Worm (Caenorhabditis elegans): Measurements from ENCODE around the gene daf-37.

The daf-37 gene

DNA sequence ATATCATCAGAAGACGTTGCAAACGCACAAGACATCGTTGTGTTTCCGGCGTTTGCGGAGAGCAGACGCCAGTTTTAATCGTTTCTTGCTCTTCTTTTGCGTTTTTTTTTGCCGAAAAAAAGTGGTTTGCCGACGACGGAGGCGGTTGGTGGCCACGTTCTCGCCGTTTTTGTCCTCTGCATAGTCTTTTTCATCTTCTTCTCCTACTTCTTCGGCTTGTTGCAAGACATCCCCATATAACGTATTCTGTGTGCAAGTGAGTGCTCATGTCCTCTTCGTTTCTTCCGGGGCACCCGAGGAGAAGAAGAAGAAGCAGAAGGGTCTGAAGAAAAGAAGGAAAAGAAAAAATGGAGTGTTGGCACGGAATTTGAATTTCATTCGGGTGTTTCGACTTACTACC lies 33.0 kb downstream of the daf-37 start:
- TF ChIP-seq lin-35 (GFP tag; optimal IDR thresholded peaks at IDR 0.05) (peak in 1 of 3 experiments; percentile 0), lin-40 (tag; optimal IDR thresholded peaks at IDR 0.05) (no peak)

DNA sequence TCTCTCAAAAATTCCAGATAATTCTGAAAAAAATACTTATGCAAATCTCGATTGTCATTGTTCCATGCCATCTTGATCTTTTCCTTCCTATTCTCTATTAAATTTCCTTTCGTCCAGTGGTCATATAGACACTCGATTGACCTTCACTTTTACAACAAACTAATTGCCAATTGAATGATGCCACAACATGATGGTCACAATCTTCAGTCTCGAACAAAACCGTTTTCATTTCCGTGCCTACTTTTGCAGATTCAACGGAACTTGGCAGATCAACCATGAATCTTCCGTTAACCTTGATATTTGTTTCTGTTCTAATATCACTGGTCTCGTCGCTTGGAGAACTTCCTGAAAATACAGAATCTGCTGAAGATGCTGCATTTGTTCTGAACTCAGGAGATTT lies 34.6 kb downstream of the daf-37 start, which contains the start of gene F40H3.2:
Gene F40H3.2 (plus strand): TSS at position 250 of the 400 bp plus-strand sequence.
- TF ChIP-seq nhr-90 (tag; optimal IDR thresholded peaks at IDR 0.05) = no peak
- no peak for TF ChIP-seq nfyb-1 (GFP tag; IDR thresholded peaks at IDR 0.05)
- TF ChIP-seq ZK185.1 (tag; optimal IDR thresholded peaks at IDR 0.05; ENCODE audit: poor library complexity, severe bottlenecking) = no peak
- no peak for TF ChIP-seq C06A6.2 (GFP tag; conservative IDR thresholded peaks at IDR 0.05)
- no peak for TF ChIP-seq ztf-28 (GFP tag; IDR thresholded peaks at IDR 0.05)
- no peak for TF ChIP-seq unc-62 (GFP tag; optimal IDR thresholded peaks at IDR 0.05)
- no peak for TF ChIP-seq ceh-27 (GFP tag; optimal IDR thresholded peaks at IDR 0.05)
- no peak for TF ChIP-seq chd-7 (tag; optimal IDR thresholded peaks at IDR 0.05)
- no peak for TF ChIP-seq ztf-25 (GFP tag; IDR thresholded peaks at IDR 0.05)
- no peak for TF ChIP-seq dox-1 (GFP tag; IDR thresholded peaks at IDR 0.05)
- TF ChIP-seq tbx-9 (tag; optimal IDR thresholded peaks at IDR 0.05; ENCODE audit: borderline replicate concordance) = no peak
- TF ChIP-seq snpc-4 (GFP tag; optimal IDR thresholded peaks at IDR 0.05) = no peak
- TF ChIP-seq snpc-4 (tag; optimal IDR thresholded peaks at IDR 0.05) = no peak
- TF ChIP-seq zim-3 (tag; optimal IDR thresholded peaks at IDR 0.05) = no peak
- TF ChIP-seq B0336.3 (GFP tag; IDR thresholded peaks at IDR 0.05) = no peak
- no peak for TF ChIP-seq attf-6 (GFP tag; IDR thresholded peaks at IDR 0.05)
- TF ChIP-seq ceh-91 (GFP tag; IDR thresholded peaks at IDR 0.05) = no peak
- no peak for TF ChIP-seq F37B4.10 (GFP tag; IDR thresholded peaks at IDR 0.05)
- TF ChIP-seq F55B11.4 (tag; optimal IDR thresholded peaks at IDR 0.05; ENCODE audit: borderline replicate concordance, insufficient read depth) = no peak
- TF ChIP-seq unc-130 (GFP tag; optimal IDR thresholded peaks at IDR 0.05) = no peak

DNA sequence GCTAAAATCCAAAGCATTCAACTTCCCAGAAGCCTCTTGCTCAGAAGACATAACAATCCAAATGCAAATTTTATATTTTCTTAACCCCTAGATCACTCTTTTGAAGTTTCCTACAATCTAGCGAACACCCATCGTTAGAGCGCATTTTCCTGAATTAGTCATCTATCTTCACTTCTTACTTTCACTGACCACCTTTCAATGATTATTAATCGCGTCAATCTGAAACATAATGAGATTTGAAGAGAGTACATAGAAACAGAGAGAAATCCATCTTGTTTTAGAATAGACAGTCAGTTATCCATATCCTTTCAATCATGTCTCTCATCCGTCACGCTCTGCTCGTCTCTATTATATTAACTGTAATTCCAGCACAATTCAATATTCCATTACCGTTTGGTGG lies 36.8 kb downstream of the daf-37 start, which contains the start of gene F40H3.3:
Gene F40H3.3 (plus strand): TSS at position 280 of the 400 bp plus-strand sequence.
- TF ChIP-seq ceh-91 (GFP tag; IDR thresholded peaks at IDR 0.05) (no peak), cebp-1 (GFP tag; IDR thresholded peaks at IDR 0.05) (no peak), cebp-1 (tag; optimal IDR thresholded peaks at IDR 0.05) (no peak), mes-4 (tag; optimal IDR thresholded peaks at IDR 0.05) (no peak), attf-6 (GFP tag; IDR thresholded peaks at IDR 0.05) (no peak), ceh-27 (GFP tag; optimal IDR thresholded peaks at IDR 0.05) (no peak), ekl-4 (GFP tag; IDR thresholded peaks at IDR 0.05) (no peak), F23B12.7 (tag; optimal IDR thresholded peaks at IDR 0.05; ENCODE audit: insufficient read depth) (no peak), B0035.1 (tag; optimal IDR thresholded peaks at IDR 0.05) (no peak), aptf-2 (GFP tag; conservative IDR thresholded peaks at IDR 0.05) (no peak), F55B11.4 (tag; optimal IDR thresholded peaks at IDR 0.05; ENCODE audit: borderline replicate concordance, insufficient read depth) (no peak), mel-28 (tag; optimal IDR thresholded peaks at IDR 0.05; ENCODE audit: borderline replicate concordance) (no peak), ztf-22 (GFP tag; optimal IDR thresholded peaks at IDR 0.05) (no peak), nhr-90 (tag; optimal IDR thresholded peaks at IDR 0.05) (no peak), pbrm-1 (GFP tag; IDR thresholded peaks at IDR 0.05) (no peak), K11D2.4 (GFP tag; IDR thresholded peaks at IDR 0.05) (no peak), hmg-1.2 (GFP tag; IDR thresholded peaks at IDR 0.05) (no peak), bed-2 (GFP tag; IDR thresholded peaks at IDR 0.05) (no peak), ztf-25 (GFP tag; IDR thresholded peaks at IDR 0.05) (no peak)
